Fruit fly (Drosophila melanogaster): ENCODE results near the gene Ddx1.

The Ddx1 gene

DNA sequence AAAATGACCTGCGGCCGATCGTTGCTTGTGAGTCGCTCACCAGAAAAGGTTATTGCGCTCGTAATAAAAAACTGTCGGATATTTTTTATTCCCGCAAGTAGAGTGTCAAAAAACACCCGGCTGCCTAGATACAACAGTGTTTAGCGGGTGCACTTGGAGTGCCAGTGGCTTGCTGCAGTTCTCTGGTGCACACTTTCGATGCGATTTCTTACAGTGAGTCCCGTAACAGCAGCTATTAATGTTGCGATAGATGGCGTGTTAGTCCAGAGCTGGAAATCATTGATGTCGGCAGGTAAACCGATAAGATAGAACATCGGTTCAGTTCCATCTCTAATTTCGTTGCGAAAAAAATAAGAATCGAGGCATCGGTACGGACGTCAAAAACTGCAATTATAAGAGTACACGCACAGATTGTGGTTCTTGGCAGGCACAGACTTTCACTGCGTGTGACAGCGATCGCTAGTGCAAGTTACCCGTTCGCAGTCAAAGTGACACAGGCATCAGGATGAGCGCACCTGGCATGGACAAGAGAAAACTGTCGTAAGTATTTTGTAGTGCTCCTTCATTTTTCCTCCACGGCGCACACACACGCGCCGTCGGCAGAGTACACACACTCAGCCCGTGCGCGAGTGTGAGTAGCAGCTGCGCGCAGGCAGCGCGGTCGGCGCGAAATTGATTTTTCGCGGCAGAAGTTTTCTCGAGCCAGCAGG lies 4.2 kb downstream of the Ddx1 start, which contains the start of gene Csp (continued):
- peak; percentile 28 for TF ChIP-seq lilli (GFP tag; optimal IDR thresholded peaks at IDR 0.05)
- TF ChIP-seq nmo (GFP tag; optimal IDR thresholded peaks at IDR 0.05) = peak; percentile 12
- no peak for TF ChIP-seq pnt (GFP tag; optimal IDR thresholded peaks at IDR 0.05)
- peak; percentile 46; the same call in 1 of the 2 replicates for TF ChIP-seq CG14014 (GFP tag; IDR thresholded peaks at IDR 0.05)
- TF ChIP-seq Dip3 (GFP tag; optimal IDR thresholded peaks at IDR 0.05) = no peak
- TF ChIP-seq CG15073 (GFP tag; optimal IDR thresholded peaks at IDR 0.05) = no peak
- TF ChIP-seq zfh2 (GFP tag; optimal IDR thresholded peaks at IDR 0.05) = peak; percentile 12
- TF ChIP-seq CG34422 (GFP tag; IDR thresholded peaks at IDR 0.05) = peak; percentile 44; the same call in 1 of the 3 replicates
- no peak for TF ChIP-seq klu (GFP tag; IDR thresholded peaks at IDR 0.05)
- TF ChIP-seq CG18619 (GFP tag; optimal IDR thresholded peaks at IDR 0.05) = no peak
- TF ChIP-seq mam (GFP tag; optimal IDR thresholded peaks at IDR 0.05) = peak; percentile 32
- TF ChIP-seq al (GFP tag; IDR thresholded peaks at IDR 0.05) = 0 out of 2 replicates have a peak, but pooled peaks have one; percentile 13
- TF ChIP-seq CG2202 (tag; optimal IDR thresholded peaks at IDR 0.05) = no peak
- peak; percentile 13 for TF ChIP-seq CG13296 (GFP tag; optimal IDR thresholded peaks at IDR 0.05)
- TF ChIP-seq Spps (tag; optimal IDR thresholded peaks at IDR 0.05) = no peak
- peak; percentile 93 for TF ChIP-seq Sry-δ (GFP tag; optimal IDR thresholded peaks at IDR 0.05)
- TF ChIP-seq CG10147 (GFP tag; optimal IDR thresholded peaks at IDR 0.05) = no peak
- no peak for TF ChIP-seq seq (GFP tag; IDR thresholded peaks at IDR 0.05)
- TF ChIP-seq dysf (GFP tag; IDR thresholded peaks at IDR 0.05) = no peak
- no peak for TF ChIP-seq Trl (optimal IDR thresholded peaks at IDR 0.05)
- TF ChIP-seq Trl (GFP tag; optimal IDR thresholded peaks at IDR 0.05) = no peak
- no peak for TF ChIP-seq Hand (GFP tag; optimal IDR thresholded peaks at IDR 0.05)
- TF ChIP-seq fru (optimal IDR thresholded peaks at IDR 0.05) = no peak
- TF ChIP-seq pan (optimal IDR thresholded peaks at IDR 0.05) = no peak
- no peak for TF ChIP-seq pan (GFP tag; optimal IDR thresholded peaks at IDR 0.05 in 1 of 2, IDR thresholded peaks at IDR 0.05 in 1 of 2)
- TF ChIP-seq CG14965 (GFP tag; optimal IDR thresholded peaks at IDR 0.05; ENCODE audit: borderline replicate concordance) = no peak
- no peak for TF ChIP-seq Gsc (GFP tag; IDR thresholded peaks at IDR 0.05)
- TF ChIP-seq CG12769 (tag; optimal IDR thresholded peaks at IDR 0.05) = no peak
- no peak for TF ChIP-seq ttk (GFP tag; IDR thresholded peaks at IDR 0.05)
- peak; percentile 71 for TF ChIP-seq rib (GFP tag; IDR thresholded peaks at IDR 0.05)
- TF ChIP-seq CkIIα-i1 (GFP tag; IDR thresholded peaks at IDR 0.05) = no peak
- TF ChIP-seq CG17361 (GFP tag; IDR thresholded peaks at IDR 0.05) = no peak
- no peak for TF ChIP-seq CG11398 (GFP tag; optimal IDR thresholded peaks at IDR 0.05)
- no peak for TF ChIP-seq CG4820 (GFP tag; optimal IDR thresholded peaks at IDR 0.05)
- no peak for TF ChIP-seq CG5953 (GFP tag; IDR thresholded peaks at IDR 0.05)
- no peak for TF ChIP-seq CG7372 (GFP tag; IDR thresholded peaks at IDR 0.05)
- TF ChIP-seq CG12659 (GFP tag; optimal IDR thresholded peaks at IDR 0.05) = peak; percentile 58
- no peak for TF ChIP-seq Dfd (GFP tag; optimal IDR thresholded peaks at IDR 0.05)
- TF ChIP-seq CG10366 (GFP tag; IDR thresholded peaks at IDR 0.05) = peak; percentile 10; the same call in 1 of the 2 replicates
- no peak for TF ChIP-seq CG9876 (GFP tag; optimal IDR thresholded peaks at IDR 0.05)
- TF ChIP-seq CG13123 (GFP tag; optimal IDR thresholded peaks at IDR 0.05) = no peak
- TF ChIP-seq Bgb (GFP tag; IDR thresholded peaks at IDR 0.05; ENCODE audit: partially characterized antibody) = peak; percentile 57; the same call in 1 of the 2 replicates
- TF ChIP-seq dimm (GFP tag; IDR thresholded peaks at IDR 0.05) = no peak
- peak; percentile 31 for TF ChIP-seq CG7987 (GFP tag; optimal IDR thresholded peaks at IDR 0.05)
- TF ChIP-seq Hr78 (GFP tag; optimal IDR thresholded peaks at IDR 0.05) = peak in 1 of 2 experiments; percentile 65
- no peak for TF ChIP-seq bsh (GFP tag; optimal IDR thresholded peaks at IDR 0.05)
- TF ChIP-seq CG3281 (GFP tag; optimal IDR thresholded peaks at IDR 0.05) = peak; percentile 44
- TF ChIP-seq corto (GFP tag; optimal IDR thresholded peaks at IDR 0.05) = no peak
- no peak for TF ChIP-seq fd64A (GFP tag; optimal IDR thresholded peaks at IDR 0.05)
- TF ChIP-seq CG11504 (tag; optimal IDR thresholded peaks at IDR 0.05) = peak; percentile 5
- no peak for TF ChIP-seq CG7928 (GFP tag; optimal IDR thresholded peaks at IDR 0.05)
